Worm (Caenorhabditis elegans): Measurements from ENCODE around the gene cnt-2.

ce11 chrIII:10719057-10719456 is 64.2 kb downstream of the cnt-2 start:
- TF ChIP-seq flt-1 (GFP tag; IDR thresholded peaks at IDR 0.05): no peak
- TF ChIP-seq cog-1 (tag; optimal IDR thresholded peaks at IDR 0.05): no peak
- no peak for TF ChIP-seq klf-2 (GFP tag; conservative IDR thresholded peaks at IDR 0.05)
- TF ChIP-seq ref-1 (GFP tag; conservative IDR thresholded peaks at IDR 0.05): no peak
- no peak for TF ChIP-seq med-1 (GFP tag; optimal IDR thresholded peaks at IDR 0.05; ENCODE audit: insufficient read depth)
- no peak for TF ChIP-seq ztf-29 (GFP tag; IDR thresholded peaks at IDR 0.05)
- TF ChIP-seq tab-1 (GFP tag; IDR thresholded peaks at IDR 0.05): no peak

Measured in whole organism, midembryonic.